Fruit fly (Drosophila melanogaster) whole organism, adult: Measurements from ENCODE around the gene CG14312.

Experiments
- Crg-1 ChIP-seq: fragments of 200-800 bp; sonication (Bioruptor generic); optimal IDR thresholded peaks from 2 replicates; lab custom pipeline; 2016; ENCODE audit warnings: missing biosample characterization, missing genetic modification characterization
- Mnt ChIP-seq: fragments of 200-800 bp; sonication (Bioruptor generic); optimal IDR thresholded peaks from 2 replicates; lab custom pipeline; 2016; ENCODE audit warnings: missing biosample characterization, mild to moderate bottlenecking, missing genetic modification characterization
- pad ChIP-seq: fragments of 200-800 bp; sonication (Bioruptor generic); optimal IDR thresholded peaks from 3 replicates; lab custom pipeline; 2017; ENCODE audit warnings: missing biosample characterization, missing genetic modification characterization, mild to moderate bottlenecking, moderate library complexity, missing genetic modification reagents
- tj ChIP-seq: fragments of 200-800 bp; sonication (Bioruptor generic); optimal IDR thresholded peaks from 3 replicates; lab custom pipeline; 2017; ENCODE audit warnings: missing biosample characterization, mild to moderate bottlenecking, missing genetic modification characterization, moderate library complexity

CG14312 gene

DNA sequence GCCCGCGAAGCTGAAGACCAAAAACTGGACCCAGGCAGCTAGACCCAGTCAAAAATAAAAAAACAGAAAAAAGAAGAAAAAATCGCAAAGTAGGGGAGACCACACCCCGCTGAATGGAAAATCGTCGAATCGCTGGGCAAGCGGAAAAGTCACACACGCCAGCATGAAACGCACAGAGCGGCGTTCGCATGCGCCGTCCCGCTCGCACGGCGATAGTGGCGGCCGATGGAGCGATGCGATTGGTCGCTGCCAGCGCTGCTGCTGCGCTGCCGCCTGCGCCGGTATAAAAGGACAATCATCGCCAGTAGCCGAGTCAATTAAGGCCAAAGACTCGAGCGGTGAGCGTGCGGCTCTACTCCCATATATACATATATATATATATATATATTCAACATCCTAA, 47.4 kb downstream of the CG14312 start, which contains the start of gene repo:
repo (plus strand) TSS at position 314 of the 400 bp plus-strand sequence.
- peak; percentile 13 for TF ChIP-seq pad (GFP tag; lab: Kevin White, UChicago)
- TF ChIP-seq tj (GFP tag; lab: Kevin White, UChicago), result peak; percentile 1
- TF ChIP-seq Crg-1, result no peak

DNA sequence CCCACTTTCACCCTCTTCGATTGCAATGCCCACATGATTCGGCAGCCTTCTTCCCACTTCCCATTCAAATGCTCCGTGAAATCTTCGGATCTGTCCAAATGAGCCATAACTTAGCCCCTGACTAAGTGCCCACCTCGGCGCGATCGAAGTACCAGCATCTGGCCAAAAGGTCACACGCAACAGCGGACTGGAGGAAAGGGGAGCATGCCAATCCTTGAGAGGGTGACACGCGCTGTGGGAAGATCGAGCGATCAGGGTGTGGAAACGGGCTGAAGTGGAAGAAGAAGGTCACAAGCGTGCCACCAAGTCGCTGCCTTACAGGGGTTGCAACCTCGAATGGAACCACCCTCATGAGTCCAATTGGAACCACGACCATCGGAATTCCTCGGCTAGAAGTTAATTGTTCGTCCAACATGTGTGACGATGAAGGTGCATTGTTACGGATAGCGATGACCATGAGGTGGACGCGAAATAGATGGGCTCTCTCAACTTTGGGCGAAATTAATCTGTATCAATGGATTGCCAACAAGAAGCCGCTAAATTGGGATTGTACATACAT, 48.5 kb downstream of the CG14312 start:
- no peak for TF ChIP-seq Mnt (GFP tag; lab: Kevin White, UChicago)
